Fruit fly (Drosophila melanogaster): ENCODE results near the gene robo2.

DNA sequence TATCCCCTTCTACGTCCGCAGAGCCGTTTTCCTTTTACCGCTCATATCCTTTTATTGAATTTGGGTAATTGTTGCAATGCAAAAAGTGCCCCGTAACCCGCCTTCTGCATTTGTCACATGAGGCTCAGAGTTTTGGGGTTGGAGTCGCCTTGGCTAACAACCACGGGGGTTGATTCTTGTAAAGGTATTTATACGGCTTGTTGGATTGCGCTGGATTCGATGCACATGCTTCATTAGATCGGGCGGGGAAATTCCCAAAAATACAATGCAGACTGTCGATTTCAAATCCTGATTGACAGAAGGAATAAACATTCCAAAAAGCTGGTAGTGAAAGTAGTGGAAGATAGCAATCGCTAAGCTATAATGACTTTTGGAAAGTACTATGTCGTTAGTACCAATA, 30.0 kb downstream of the robo2 start:
- no peak for TF ChIP-seq EcR (GFP tag; optimal IDR thresholded peaks at IDR 0.05)
- no peak for TF ChIP-seq psq (optimal IDR thresholded peaks at IDR 0.05)
- TF ChIP-seq CG8478 (optimal IDR thresholded peaks at IDR 0.05), result no peak
- no peak for TF ChIP-seq pan (optimal IDR thresholded peaks at IDR 0.05)
- TF ChIP-seq Dll (optimal IDR thresholded peaks at IDR 0.05), result no peak

Data from whole organism.